Fruit fly (Drosophila melanogaster) whole organism, embryonic: ENCODE results near the gene Cul3.

Experiments used
- Bdp1 ChIP-seq: fragments of 200-800 bp; sonication (Bioruptor generic); optimal IDR thresholded peaks from 3 replicates; lab custom pipeline; 2016; ENCODE audit warnings: missing biosample characterization, missing genetic modification characterization
- CG11696 ChIP-seq: fragments of 200-800 bp; sonication (Bioruptor generic); IDR thresholded peaks from 2 replicates; pipeline ENCODE4 v1.3.6; 2022; ENCODE audit warnings: missing biosample characterization, missing genetic modification characterization
- CG12071 ChIP-seq: fragments of 200-800 bp; sonication (Bioruptor generic); optimal IDR thresholded peaks from 3 replicates; lab custom pipeline; 2018; ENCODE audit warnings: missing biosample characterization, mild to moderate bottlenecking, missing genetic modification characterization
- CG12155 ChIP-seq: fragments of 200-800 bp; sonication (Bioruptor generic); optimal IDR thresholded peaks from 3 replicates; lab custom pipeline; 2016; ENCODE audit warnings: missing biosample characterization, missing genetic modification characterization
- CG12769 ChIP-seq: fragments of 200-800 bp; sonication (Bioruptor generic); optimal IDR thresholded peaks from 2 replicates; lab custom pipeline; 2019; ENCODE audit warnings: missing biosample characterization, mild to moderate bottlenecking, missing genetic modification characterization, moderate library complexity
- CG13775 ChIP-seq: fragments of 200-800 bp; sonication (Bioruptor generic); optimal IDR thresholded peaks from 3 replicates; lab custom pipeline; 2017; ENCODE audit warnings: missing biosample characterization, mild to moderate bottlenecking, missing genetic modification characterization
- CG14441 ChIP-seq: fragments of 200-800 bp; sonication (Bioruptor generic); IDR thresholded peaks from 2 replicates; pipeline ENCODE4 v1.3.6; 2022; ENCODE audit warnings: missing biosample characterization, missing genetic modification characterization
- CG15073 ChIP-seq: fragments of 200-800 bp; sonication (Bioruptor generic); optimal IDR thresholded peaks from 2 replicates; lab custom pipeline; 2016; ENCODE audit warnings: missing biosample characterization, missing genetic modification characterization
- CG16779 ChIP-seq: fragments of 200-800 bp; sonication (Bioruptor generic); IDR thresholded peaks from 2 replicates; pipeline ENCODE4 v1.3.6; 2022; ENCODE audit warnings: missing biosample characterization, missing genetic modification characterization
- CG16813 ChIP-seq: fragments of 200-800 bp; sonication (Bioruptor generic); IDR thresholded peaks from 3 replicates; pipeline ENCODE4 v1.3.6; 2022; ENCODE audit warnings: missing biosample characterization, missing genetic modification characterization; ENCODE audit not compliant: partially characterized antibody
- CG17328 ChIP-seq: fragments of 200-800 bp; sonication (Bioruptor generic); IDR thresholded peaks from 2 replicates; pipeline ENCODE4 v1.3.6; 2022; ENCODE audit warnings: missing biosample characterization, missing genetic modification characterization
- CG17385 ChIP-seq: fragments of 200-800 bp; sonication (Bioruptor generic); optimal IDR thresholded peaks from 3 replicates; lab custom pipeline; 2018; ENCODE audit warnings: missing biosample characterization, mild to moderate bottlenecking, missing genetic modification characterization
- CG18011 ChIP-seq: fragments of 200-800 bp; sonication (Bioruptor generic); optimal IDR thresholded peaks from 2 replicates; lab custom pipeline; 2017; ENCODE audit warnings: missing biosample characterization, missing genetic modification characterization, mild to moderate bottlenecking, moderate library complexity, missing genotype
- CG31365 ChIP-seq: fragments of 200-800 bp; sonication (Bioruptor generic); optimal IDR thresholded peaks from 2 replicates; lab custom pipeline; 2018; ENCODE audit warnings: missing biosample characterization, mild to moderate bottlenecking, missing genetic modification characterization
- CG31388 ChIP-seq: fragments of 200-800 bp; sonication (Bioruptor generic); optimal IDR thresholded peaks from 2 replicates; lab custom pipeline; 2016; ENCODE audit warnings: missing biosample characterization, missing genetic modification characterization
- CG6654 ChIP-seq: fragments of 200-800 bp; sonication (Bioruptor generic); optimal IDR thresholded peaks from 2 replicates; lab custom pipeline; 2017; ENCODE audit warnings: missing biosample characterization, mild to moderate bottlenecking, missing genetic modification characterization
- CG6689 ChIP-seq: fragments of 200-800 bp; sonication (Bioruptor generic); IDR thresholded peaks from 2 replicates; pipeline ENCODE4 v1.3.6; 2022; ENCODE audit warnings: missing biosample characterization, missing genetic modification characterization
- CG7357 ChIP-seq: fragments of 200-800 bp; sonication (Bioruptor generic); IDR thresholded peaks from 3 replicates; pipeline ENCODE4 v1.3.6; 2022; ENCODE audit warnings: missing biosample characterization, missing genetic modification characterization
- CG7372 ChIP-seq: fragments of 200-800 bp; sonication (Bioruptor generic); IDR thresholded peaks from 2 replicates; pipeline ENCODE4 v1.3.6; 2022; ENCODE audit warnings: missing biosample characterization, missing genetic modification characterization
- Dip3 ChIP-seq: fragments of 200-800 bp; sonication (Bioruptor generic); optimal IDR thresholded peaks from 3 replicates; lab custom pipeline; 2016; ENCODE audit warnings: missing biosample characterization, missing genetic modification characterization
- Dp ChIP-seq: fragments of 200-800 bp; sonication (Bioruptor generic); optimal IDR thresholded peaks from 2 replicates; lab custom pipeline; 2018; ENCODE audit warnings: missing biosample characterization, mild to moderate bottlenecking, missing genetic modification characterization, moderate library complexity
- Elba2 ChIP-seq: fragments of 200-800 bp; sonication (Bioruptor generic); optimal IDR thresholded peaks from 3 replicates; lab custom pipeline; 2016; ENCODE audit warnings: missing biosample characterization, missing genetic modification characterization
- HLH3B ChIP-seq: fragments of 200-800 bp; sonication (Bioruptor generic); IDR thresholded peaks from 2 replicates; pipeline ENCODE4 v1.3.6; 2022; ENCODE audit warnings: missing biosample characterization, missing genetic modification characterization
- HmgZ ChIP-seq: fragments of 200-800 bp; sonication (Bioruptor generic); optimal IDR thresholded peaks from 2 replicates; lab custom pipeline; 2018; ENCODE audit warnings: missing biosample characterization, mild to moderate bottlenecking, missing genetic modification characterization
- Hmr ChIP-seq: fragments of 200-800 bp; sonication (Bioruptor generic); optimal IDR thresholded peaks from 3 replicates; lab custom pipeline; 2017; ENCODE audit warnings: mild to moderate bottlenecking, missing biosample characterization, missing genetic modification reagents, missing genetic modification characterization
- Lhr ChIP-seq: fragments of 200-800 bp; sonication (Bioruptor generic); optimal IDR thresholded peaks from 3 replicates; lab custom pipeline; 2017; ENCODE audit warnings: mild to moderate bottlenecking, missing biosample characterization, missing genetic modification reagents, missing genetic modification characterization
- MESR4 ChIP-seq: fragments of 200-800 bp; sonication (Bioruptor generic); optimal IDR thresholded peaks from 2 replicates; lab custom pipeline; 2018; ENCODE audit warnings: missing biosample characterization, mild to moderate bottlenecking, missing genetic modification characterization, moderate library complexity
- Myb ChIP-seq: fragments of 200-800 bp; sonication (Bioruptor generic); optimal IDR thresholded peaks from 2 replicates; lab custom pipeline; 2016; ENCODE audit warnings: missing biosample characterization, missing genetic modification characterization
- Nf-YA ChIP-seq: fragments of 200-800 bp; sonication (Bioruptor generic); IDR thresholded peaks from 2 replicates; pipeline ENCODE4 v1.3.6; 2022; ENCODE audit warnings: missing biosample characterization, missing genetic modification characterization
- Oaz ChIP-seq: fragments of 200-800 bp; sonication (Bioruptor generic); IDR thresholded peaks from 2 replicates; pipeline ENCODE4 v1.3.6; 2022; ENCODE audit warnings: missing biosample characterization, missing genetic modification characterization
- Ptx1 ChIP-seq: fragments of 200-800 bp; sonication (Bioruptor generic); IDR thresholded peaks from 2 replicates; pipeline ENCODE4 v1.3.6; 2022; ENCODE audit warnings: missing biosample characterization, missing genetic modification characterization
- Rfx ChIP-seq: fragments of 200-800 bp; sonication (Bioruptor generic); IDR thresholded peaks from 2 replicates; pipeline ENCODE4 v1.3.6; 2022; ENCODE audit warnings: missing biosample characterization, missing genetic modification characterization
- Sin3A ChIP-seq: fragments of >200 bp; optimal IDR thresholded peaks from 2 replicates; lab custom pipeline; 2018
- Sry-β ChIP-seq: fragments of 200-800 bp; sonication (Bioruptor generic); optimal IDR thresholded peaks from 2 replicates; lab custom pipeline; 2018; ENCODE audit warnings: missing biosample characterization, mild to moderate bottlenecking, missing genetic modification characterization, moderate library complexity
- Ssrp ChIP-seq: fragments of 200-800 bp; sonication (Bioruptor generic); optimal IDR thresholded peaks from 2 replicates; lab custom pipeline; 2018; ENCODE audit warnings: missing biosample characterization, mild to moderate bottlenecking, missing genetic modification characterization, moderate library complexity
- amos ChIP-seq: fragments of 200-800 bp; sonication (Bioruptor generic); IDR thresholded peaks from 2 replicates; pipeline ENCODE4 v1.3.6; 2022; ENCODE audit warnings: missing biosample characterization, missing genetic modification characterization; ENCODE audit not compliant: partially characterized antibody
- ase ChIP-seq: fragments of 200-800 bp; sonication (Bioruptor generic); IDR thresholded peaks from 3 replicates; pipeline ENCODE4 v1.3.6; 2022; ENCODE audit warnings: missing biosample characterization, missing genetic modification characterization
- ato ChIP-seq: fragments of 200-800 bp; sonication (Bioruptor generic); IDR thresholded peaks from 2 replicates; pipeline ENCODE4 v1.3.6; 2022; ENCODE audit warnings: missing biosample characterization, missing genetic modification characterization; ENCODE audit not compliant: partially characterized antibody
- bab2 ChIP-seq: fragments of 200-800 bp; sonication (Bioruptor generic); optimal IDR thresholded peaks from 2 replicates; lab custom pipeline; 2016; ENCODE audit warnings: missing biosample characterization, missing genetic modification characterization
- chm ChIP-seq: fragments of 200-800 bp; sonication (Bioruptor generic); IDR thresholded peaks from 2 replicates; pipeline ENCODE4 v1.3.6; 2022; ENCODE audit warnings: missing biosample characterization, missing genetic modification characterization
- dmrt99B ChIP-seq: fragments of 200-800 bp; sonication (Bioruptor generic); optimal IDR thresholded peaks from 2 replicates; lab custom pipeline; 2018; ENCODE audit warnings: missing biosample characterization, mild to moderate bottlenecking, missing genetic modification characterization, moderate library complexity
- dpn ChIP-seq, 2 experiments: fragments of 200-800 bp; sonication (Bioruptor generic); optimal IDR thresholded peaks; 3 replicates each; lab custom pipeline; 2016; ENCODE audit warnings: missing biosample characterization in 2 of 2, missing genetic modification characterization in 2 of 2
- gem ChIP-seq: fragments of 200-800 bp; sonication (Bioruptor generic); optimal IDR thresholded peaks from 2 replicates; lab custom pipeline; 2019; ENCODE audit warnings: missing biosample characterization, mild to moderate bottlenecking, missing genetic modification characterization, moderate library complexity
- inv ChIP-seq: fragments of 200-800 bp; sonication (Bioruptor generic); IDR thresholded peaks from 2 replicates; pipeline ENCODE4 v1.3.6; 2022; ENCODE audit warnings: missing biosample characterization, missing genetic modification characterization; ENCODE audit not compliant: partially characterized antibody
- ken ChIP-seq: fragments of 200-800 bp; sonication (Bioruptor generic); IDR thresholded peaks from 3 replicates; pipeline ENCODE4 v1.3.6; 2022; ENCODE audit warnings: missing biosample characterization, missing genetic modification characterization
- maf-S ChIP-seq: fragments of 200-800 bp; sonication (Bioruptor generic); optimal IDR thresholded peaks from 2 replicates; lab custom pipeline; 2016; ENCODE audit warnings: missing biosample characterization, missing genetic modification characterization
- mirr ChIP-seq: fragments of 200-800 bp; sonication (Bioruptor generic); optimal IDR thresholded peaks from 3 replicates; lab custom pipeline; 2018; ENCODE audit warnings: missing biosample characterization, mild to moderate bottlenecking, missing genetic modification characterization
- pita ChIP-seq: fragments of 200-800 bp; sonication (Bioruptor generic); optimal IDR thresholded peaks from 2 replicates; lab custom pipeline; 2017; ENCODE audit warnings: missing biosample characterization, mild to moderate bottlenecking, missing genetic modification characterization
- pzg ChIP-seq: fragments of 200-800 bp; sonication (Bioruptor generic); optimal IDR thresholded peaks from 3 replicates; lab custom pipeline; 2018; ENCODE audit warnings: missing biosample characterization, mild to moderate bottlenecking, missing genetic modification characterization, moderate library complexity
- sens-2 ChIP-seq: fragments of 200-800 bp; sonication (Bioruptor generic); IDR thresholded peaks from 2 replicates; pipeline ENCODE4 v1.3.6; 2022; ENCODE audit warnings: missing biosample characterization, missing genetic modification characterization
- tin ChIP-seq: fragments of 200-800 bp; sonication (Bioruptor generic); optimal IDR thresholded peaks from 3 replicates; lab custom pipeline; 2016; ENCODE audit warnings: missing biosample characterization, missing genetic modification characterization
- usp ChIP-seq: fragments of >200 bp; optimal IDR thresholded peaks from 2 replicates; lab custom pipeline; 2017; ENCODE audit warnings: missing biosample characterization, missing genetic modification characterization
- yki ChIP-seq: fragments of >200 bp; optimal IDR thresholded peaks from 3 replicates; lab custom pipeline; 2018

Gene Cul3

dm6 chr2L:15274292-15274691 is 2.5 kb upstream of the Cul3 start (continued):
- TF ChIP-seq CG16813 (GFP tag; lab: Robert Waterston, UW) (no peak), Oaz (GFP tag; lab: Robert Waterston, UW) (no peak), pita (GFP tag; lab: Kevin White, UChicago) (no peak), chm (GFP tag; lab: Robert Waterston, UW) (no peak), CG7357 (GFP tag; lab: Robert Waterston, UW) (no peak), CG12155 (GFP tag; lab: Kevin White, UChicago) (no peak), CG7372 (GFP tag; lab: Robert Waterston, UW) (no peak), Rfx (GFP tag; lab: Robert Waterston, UW) (0 out of 2 replicates have a peak, but pooled peaks have one; percentile 35), CG17385 (no peak), inv (no peak), Dip3 (no peak), CG14441 (GFP tag; lab: Robert Waterston, UW) (0 out of 2 replicates have a peak, but pooled peaks have one; percentile 8), dpn (GFP tag; optimal IDR thresholded peaks at IDR 0.05; lab: Kevin White, UChicago) (no peak), Sin3A (no peak), Lhr (GFP tag; lab: Kevin White, UChicago) (no peak), CG31388 (GFP tag; lab: Kevin White, UChicago) (no peak), Ssrp (no peak), Myb (no peak), CG6654 (no peak), CG12071 (GFP tag; lab: Kevin White, UChicago) (peak; percentile 26), MESR4 (GFP tag; lab: Kevin White, UChicago) (no peak), maf-S (GFP tag; lab: Kevin White, UChicago) (no peak), HmgZ (peak; percentile 13), CG15073 (no peak), ato (GFP tag; lab: Robert Waterston, UW) (no peak), pzg (GFP tag; lab: Kevin White, UChicago) (no peak), ase (GFP tag; lab: Robert Waterston, UW) (no peak), dmrt99B (tag; lab: Kevin White, UChicago) (no peak), gem (tag; lab: Kevin White, UChicago) (no peak), ken (GFP tag; lab: Robert Waterston, UW) (no peak), Bdp1 (GFP tag; lab: Kevin White, UChicago) (no peak), Hmr (GFP tag; lab: Kevin White, UChicago) (peak; percentile 17), CG6689 (GFP tag; lab: Robert Waterston, UW) (no peak), CG18011 (GFP tag; lab: Kevin White, UChicago) (no peak), CG16779 (GFP tag; lab: Robert Waterston, UW) (no peak), HLH3B (GFP tag; lab: Robert Waterston, UW) (no peak), CG11696 (GFP tag; lab: Robert Waterston, UW) (no peak), Nf-YA (GFP tag; lab: Robert Waterston, UW) (no peak), CG31365 (tag; lab: Kevin White, UChicago) (no peak), CG17328 (GFP tag; lab: Robert Waterston, UW) (no peak), Elba2 (GFP tag; lab: Kevin White, UChicago) (peak; percentile 2), sens-2 (GFP tag; lab: Robert Waterston, UW) (no peak), Sry-β (GFP tag; lab: Kevin White, UChicago) (no peak), tin (GFP tag; lab: Kevin White, UChicago) (no peak), CG13775 (GFP tag; lab: Kevin White, UChicago) (no peak), mirr (peak; percentile 5), yki (lab: Kevin White, UChicago) (no peak), Ptx1 (GFP tag; lab: Robert Waterston, UW) (no peak), bab2 (GFP tag; lab: Kevin White, UChicago) (no peak), Dp (GFP tag; lab: Kevin White, UChicago) (no peak), CG12769 (no peak), amos (GFP tag; lab: Robert Waterston, UW) (no peak), usp (GFP tag; lab: Kevin White, UChicago) (no peak)
